Fruit fly (Drosophila melanogaster) whole organism, larva: ENCODE data around the gene CG3308.

Experiments used
- noc ChIP-seq: fragments of 200-800 bp; sonication (Bioruptor generic); optimal IDR thresholded peaks from 3 replicates; lab custom pipeline; 2019; ENCODE audit warnings: missing biosample characterization, mild to moderate bottlenecking, missing genetic modification characterization, moderate library complexity

The CG3308 gene

DNA sequence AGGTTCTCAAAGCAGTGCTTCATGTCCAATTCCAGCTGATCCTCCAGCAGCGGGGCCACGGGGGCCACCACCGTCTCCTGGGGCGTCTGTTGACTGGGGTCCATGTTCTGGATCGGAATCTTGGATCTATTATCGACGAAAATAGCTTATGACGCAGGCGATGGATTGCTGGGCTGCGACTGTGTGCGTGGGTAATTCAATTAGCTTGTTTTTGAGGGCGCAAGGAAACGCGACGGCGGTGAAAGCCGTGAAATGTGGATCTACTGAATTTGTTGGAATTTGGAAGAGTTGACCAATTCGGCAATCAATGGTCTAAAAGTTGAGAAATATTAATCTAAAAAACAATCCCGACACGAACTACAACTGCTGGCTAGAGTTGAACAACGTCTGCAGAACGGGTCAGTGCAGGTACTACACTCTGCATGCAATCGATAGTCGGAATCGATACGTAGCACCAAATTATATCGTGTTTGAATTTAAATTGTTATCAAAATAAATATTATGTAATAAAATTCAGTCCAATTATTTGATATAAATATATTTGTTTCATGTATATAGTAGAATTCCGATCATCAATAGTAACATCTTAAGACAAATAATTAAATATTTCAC is at the start of gene CG3308:
Gene CG3308, minus strand, starts transcription at position 391 of the 612 bp plus-strand sequence.
- TF ChIP-seq noc (tag; lab: Kevin White, UChicago), result peak; percentile 61

DNA sequence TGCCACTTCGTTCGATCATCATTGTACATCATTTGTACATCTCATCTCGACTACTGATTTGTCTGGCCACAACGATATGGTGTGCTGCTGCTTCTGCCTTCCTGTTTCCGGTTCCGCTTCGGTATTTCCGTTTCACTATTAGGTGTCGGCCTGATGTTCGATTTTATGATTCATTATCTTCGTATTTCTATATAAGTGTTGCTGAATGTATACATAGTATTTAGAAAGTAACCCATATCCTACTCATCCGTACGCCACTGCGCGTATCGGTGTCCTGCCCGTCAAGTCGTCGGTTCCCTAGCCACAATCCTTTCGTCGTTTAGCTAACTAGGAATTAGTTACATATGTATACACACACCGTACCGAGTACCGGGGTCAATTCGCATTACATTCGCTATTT is 45.5 kb upstream of the CG3308 start:
- no peak for TF ChIP-seq noc (tag; lab: Kevin White, UChicago)

DNA sequence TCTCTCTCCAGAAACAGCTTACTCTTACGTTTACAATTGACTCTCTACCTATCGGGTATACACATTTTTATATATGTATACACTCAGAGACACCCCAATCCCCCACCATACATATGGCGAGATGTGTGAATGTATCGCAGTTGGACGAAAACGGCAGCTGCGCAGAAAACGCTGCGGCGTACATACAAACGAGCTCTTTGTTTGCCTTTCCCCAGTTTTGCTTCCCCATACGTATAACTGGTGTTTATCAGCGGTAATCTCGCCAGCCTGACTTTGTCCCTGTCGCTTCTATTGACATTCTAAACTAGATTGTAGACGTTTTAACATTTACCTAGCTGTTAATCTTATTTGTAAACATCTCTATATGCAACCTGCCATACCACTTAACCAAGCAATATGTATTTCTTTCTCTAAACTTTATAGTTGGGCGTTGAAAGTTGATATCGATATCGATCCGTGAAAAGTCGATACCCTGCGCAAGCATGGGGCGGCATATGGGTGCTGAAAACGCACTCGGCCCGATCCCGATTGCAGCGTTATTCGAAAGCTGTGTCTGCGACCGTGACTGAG is 23.9 kb upstream of the CG3308 start:
- TF ChIP-seq noc (tag; lab: Kevin White, UChicago), result peak; percentile 7

DNA sequence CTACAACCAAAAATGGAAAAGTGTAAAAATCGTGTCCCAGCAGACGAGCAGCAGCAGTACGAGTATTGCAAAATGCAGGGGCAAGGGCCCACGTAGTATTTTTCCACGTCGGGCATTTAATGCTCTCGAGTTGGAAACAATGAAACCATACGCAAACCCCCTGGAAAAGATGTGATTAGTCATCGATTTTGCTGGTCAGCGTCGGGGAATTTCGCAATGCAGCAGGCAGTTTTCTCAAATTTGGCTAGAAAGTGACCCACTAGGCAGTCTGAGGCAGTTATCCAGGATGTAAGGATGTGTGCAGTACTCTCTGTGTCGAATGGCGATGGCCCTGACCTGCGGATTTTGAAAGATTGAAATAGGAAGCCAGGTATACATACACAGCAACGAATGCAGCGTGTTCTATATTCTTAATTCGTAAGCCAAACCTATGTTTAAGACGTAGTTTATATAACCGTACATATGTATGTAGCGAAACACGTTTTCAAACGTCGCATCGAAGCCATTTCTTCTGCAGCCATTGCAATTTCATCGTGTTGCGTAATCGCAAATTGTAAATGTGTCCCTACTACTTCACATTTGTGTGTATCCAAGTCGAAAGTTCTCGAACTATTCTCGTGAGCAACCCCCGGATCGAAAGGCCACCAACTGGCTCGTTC is 23.2 kb upstream of the CG3308 start:
- TF ChIP-seq noc (tag; lab: Kevin White, UChicago), result no peak

DNA sequence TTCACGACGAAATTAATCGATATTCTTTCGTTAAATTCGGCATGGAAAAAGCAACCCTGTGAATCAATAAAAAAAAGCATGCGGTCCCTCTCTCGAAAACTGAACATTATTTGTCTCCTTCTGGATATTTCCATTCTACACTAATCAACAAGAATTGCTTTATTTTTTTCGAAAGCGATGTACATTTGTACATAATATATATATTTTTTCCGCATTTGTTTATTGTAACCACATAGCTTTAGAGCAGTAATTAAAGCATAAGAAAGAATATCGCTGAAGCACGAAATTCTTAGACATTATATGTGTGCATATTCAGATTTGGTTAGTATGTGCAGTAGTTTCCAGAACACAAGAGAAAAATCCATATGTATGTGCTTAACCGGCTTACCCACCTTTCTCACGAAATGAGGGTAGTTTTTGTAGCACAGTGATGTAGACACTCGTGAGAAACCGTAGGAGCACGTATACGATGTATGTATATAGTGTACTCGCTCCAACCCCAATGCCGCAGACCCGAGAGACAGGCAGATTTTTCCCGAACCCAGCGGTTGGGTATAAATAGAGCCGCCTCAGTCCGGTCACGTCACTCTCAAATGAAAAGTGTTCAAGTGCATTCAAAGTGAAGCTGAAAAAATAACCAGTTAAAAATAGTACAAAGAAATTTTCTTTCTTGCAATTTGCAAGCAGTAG is 22.6 kb upstream of the CG3308 start:
- peak; percentile 94 for TF ChIP-seq noc (tag; lab: Kevin White, UChicago)

DNA sequence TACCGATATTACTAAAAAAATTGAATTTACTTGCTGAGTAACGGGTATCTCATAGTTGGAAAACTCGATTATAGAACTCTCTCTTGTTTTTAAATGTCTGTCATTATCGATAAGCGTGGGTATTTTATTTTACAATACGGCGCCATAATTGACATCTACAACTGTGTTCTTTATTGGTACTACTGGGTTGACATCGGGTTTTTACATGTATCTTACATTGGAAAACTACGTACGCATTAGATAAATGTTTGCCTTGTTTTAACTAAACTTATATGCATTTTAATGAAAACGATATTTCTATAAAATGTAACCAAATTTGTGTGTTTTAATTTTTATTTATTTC is 22.0 kb upstream of the CG3308 start:
- no peak for TF ChIP-seq noc (tag; lab: Kevin White, UChicago)

DNA sequence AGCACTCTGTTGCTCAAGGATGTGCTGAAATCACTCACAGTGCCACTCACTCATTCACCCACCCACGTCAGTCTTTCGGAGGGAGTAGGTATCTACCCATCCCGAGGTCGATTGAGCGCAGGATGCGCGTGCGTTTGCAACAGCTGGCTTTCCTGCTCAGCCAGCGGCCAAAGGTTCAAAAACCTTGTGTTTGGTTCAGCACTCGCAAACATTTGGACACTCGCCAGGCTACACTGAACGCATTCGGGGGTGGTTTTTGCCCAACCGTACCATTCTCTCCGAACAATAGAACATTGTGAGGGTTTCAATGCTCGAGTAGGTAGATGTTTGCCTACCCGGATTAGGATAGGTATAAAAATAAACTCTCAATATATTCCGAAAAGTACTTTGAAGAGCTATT is 21.4 kb upstream of the CG3308 start:
- no peak for TF ChIP-seq noc (tag; lab: Kevin White, UChicago)

DNA sequence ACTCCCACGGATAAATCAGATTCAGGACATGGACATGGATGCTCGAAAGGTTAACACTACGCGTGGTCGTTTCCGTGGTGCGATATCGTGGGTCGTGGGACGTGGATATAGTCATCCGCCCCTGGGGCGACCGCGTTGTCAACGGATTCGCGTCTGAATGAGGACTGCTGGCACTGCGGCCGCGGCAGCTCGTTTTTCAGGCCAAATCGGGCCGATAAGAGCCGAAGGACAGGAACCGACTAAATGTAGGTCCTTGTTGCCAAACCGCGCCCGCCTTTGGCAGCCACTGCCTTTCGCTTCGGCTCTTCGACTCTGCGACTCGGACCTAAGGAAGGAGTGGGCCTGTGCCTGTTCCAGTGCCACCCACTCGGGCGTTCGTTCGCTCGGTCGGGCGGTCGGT is 20.2 kb upstream of the CG3308 start, which contains the start of gene SIFaR:
Gene SIFaR, minus strand, starts transcription at position 166 of the 400 bp plus-strand sequence.
- no peak for TF ChIP-seq noc (tag; lab: Kevin White, UChicago)

DNA sequence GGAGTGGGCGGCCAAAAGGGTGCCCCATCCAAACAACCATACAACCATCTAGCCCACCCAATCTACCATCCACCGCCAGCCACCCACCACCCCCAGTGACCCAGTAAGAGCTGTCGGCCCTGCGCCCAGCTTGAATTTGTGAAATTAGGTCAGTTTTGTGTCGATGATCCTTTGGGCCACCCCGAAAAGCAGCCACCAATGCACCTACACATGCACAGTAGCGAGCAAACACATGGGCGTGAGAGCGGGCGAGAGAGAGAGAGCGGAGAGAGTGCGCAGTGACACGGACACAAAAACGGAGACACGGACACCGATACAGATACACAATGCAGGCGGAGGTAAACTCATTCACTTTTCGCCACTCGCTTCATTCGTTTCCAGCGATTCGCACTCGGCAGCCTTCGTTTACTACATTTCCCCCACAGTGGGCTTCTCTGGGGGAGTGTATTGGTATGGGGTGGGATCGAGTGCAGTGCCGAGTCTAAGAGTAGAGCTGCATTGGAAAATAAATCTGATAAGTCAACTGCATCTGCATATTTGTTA is 15.5 kb upstream of the CG3308 start:
- TF ChIP-seq noc (tag; lab: Kevin White, UChicago), result no peak

DNA sequence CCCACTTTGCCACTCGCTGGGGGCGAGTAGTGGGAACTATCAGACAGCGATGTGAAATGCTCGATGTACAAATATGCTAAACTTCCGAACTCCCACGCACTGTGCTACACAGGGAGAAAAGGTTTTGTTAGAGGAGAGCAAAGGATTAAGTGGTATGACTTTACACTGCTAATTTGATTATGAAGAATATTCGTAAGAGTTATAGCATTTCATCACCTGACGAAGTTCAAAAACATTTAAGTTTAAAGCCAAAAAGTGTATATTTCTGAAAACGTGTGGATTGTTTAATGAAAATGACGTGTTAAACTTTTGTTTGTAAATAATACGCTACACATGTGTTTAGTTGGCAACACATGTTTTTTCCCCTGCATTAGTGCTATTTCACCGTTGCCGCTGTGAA is 14.8 kb upstream of the CG3308 start:
- TF ChIP-seq noc (tag; lab: Kevin White, UChicago), result no peak

DNA sequence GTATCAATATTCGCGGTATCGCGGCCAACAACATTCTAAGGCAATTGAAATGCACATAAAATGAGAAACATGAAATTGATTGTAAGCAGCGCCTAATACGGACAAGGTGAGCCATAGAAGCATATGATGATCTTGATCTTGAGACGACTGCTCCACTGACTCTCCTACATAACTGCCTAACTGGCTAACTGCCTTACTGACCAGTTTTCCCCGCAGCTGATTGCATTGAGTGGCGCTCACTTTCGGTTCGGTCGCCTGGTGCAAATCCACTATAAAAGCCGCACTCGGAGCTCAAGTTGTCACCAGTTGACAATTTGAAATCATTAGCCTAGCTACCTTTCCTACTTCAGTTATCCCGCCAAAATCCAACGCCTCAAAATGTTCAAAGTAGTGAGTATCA is 9.3 kb upstream of the CG3308 start, which contains the start of gene CG17298:
Gene CG17298, plus strand, starts transcription at position 301 of the 400 bp plus-strand sequence.
- TF ChIP-seq noc (tag; lab: Kevin White, UChicago), result no peak

DNA sequence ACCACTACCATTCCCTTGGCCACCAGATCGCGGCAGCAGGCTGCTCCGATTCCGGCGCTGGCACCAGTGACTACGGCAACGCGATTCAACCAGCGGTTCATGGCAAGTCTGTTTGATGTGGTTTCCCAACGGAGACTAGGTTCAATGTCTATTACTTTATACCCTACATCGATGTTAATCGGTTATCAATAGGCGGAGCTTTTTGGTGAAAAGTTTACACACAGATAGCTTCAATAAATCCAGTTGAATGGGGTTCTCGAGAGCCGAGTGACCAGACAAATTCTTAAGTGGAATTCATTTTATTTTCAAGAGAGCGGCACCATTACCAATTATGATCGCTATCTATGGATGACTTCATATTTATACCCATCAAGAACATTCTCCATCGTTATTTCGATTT is 2.5 kb upstream of the CG3308 start, which contains the start of gene CG3301:
Gene CG3301, minus strand, starts transcription at position 139 of the 400 bp plus-strand sequence.
- TF ChIP-seq noc (tag; lab: Kevin White, UChicago), result no peak

DNA sequence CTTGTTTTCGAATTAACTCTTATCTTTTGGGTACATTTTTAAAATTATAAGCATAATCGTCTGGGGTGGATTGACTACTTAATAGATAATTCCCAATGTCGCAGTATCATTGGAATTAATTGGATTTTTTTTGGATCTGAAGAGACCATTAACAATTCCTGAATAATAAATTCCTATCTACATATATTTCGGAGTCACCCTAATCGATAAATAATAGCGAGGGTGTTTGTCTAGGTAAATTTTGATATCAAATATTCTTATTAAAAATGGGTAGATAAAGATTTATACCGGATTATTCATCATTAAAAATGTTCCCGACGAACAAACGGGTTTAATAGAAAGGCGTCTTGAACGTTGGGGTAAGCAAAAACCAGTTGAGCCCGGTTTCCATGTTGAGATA is 1.3 kb upstream of the CG3308 start:
- TF ChIP-seq noc (tag; lab: Kevin White, UChicago), result no peak

DNA sequence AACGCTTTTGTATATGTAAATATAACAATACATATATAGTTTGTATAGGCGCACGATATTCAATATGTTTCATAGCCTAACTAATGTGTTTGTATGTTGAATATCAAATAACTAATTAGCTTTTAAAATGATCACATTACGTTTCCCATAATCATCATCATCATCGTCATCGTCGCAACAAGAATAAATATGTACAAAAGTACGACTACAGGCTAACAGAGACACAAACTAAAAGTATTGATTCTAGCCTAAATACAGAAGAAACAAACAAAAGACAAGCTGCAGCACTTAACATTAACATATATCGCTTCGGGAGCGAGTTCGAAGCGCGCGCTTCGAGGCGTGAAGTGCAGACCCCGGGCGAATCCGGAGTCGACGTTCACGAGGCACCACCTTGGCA is 2.4 kb downstream of the CG3308 start:
- TF ChIP-seq noc (tag; lab: Kevin White, UChicago), result no peak

DNA sequence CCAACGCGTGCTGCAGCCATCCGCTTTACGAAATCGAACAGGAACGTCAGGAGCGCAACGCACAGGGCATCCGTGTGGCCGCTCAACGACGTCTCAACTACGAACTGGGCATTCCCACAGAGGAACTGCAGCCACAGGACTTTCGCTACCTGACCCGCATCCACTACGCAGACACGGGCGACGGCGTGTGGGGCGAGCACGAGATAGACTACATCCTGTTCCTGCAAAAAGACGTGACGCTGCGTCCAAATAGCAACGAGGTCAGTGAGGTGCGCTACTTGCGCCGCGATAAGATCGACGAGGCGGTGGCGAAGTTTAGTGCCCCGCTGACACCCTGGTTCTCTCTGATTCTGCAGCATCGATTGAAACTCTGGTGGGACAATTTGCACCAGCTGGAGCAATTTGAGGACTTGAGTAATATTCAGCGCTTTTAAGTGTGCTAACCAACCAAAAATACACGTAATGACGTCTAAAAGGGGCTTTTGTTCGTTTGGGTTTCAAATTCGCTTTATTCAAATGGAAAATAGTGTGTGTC is 2.9 kb downstream of the CG3308 start:
- no peak for TF ChIP-seq noc (tag; lab: Kevin White, UChicago)

DNA sequence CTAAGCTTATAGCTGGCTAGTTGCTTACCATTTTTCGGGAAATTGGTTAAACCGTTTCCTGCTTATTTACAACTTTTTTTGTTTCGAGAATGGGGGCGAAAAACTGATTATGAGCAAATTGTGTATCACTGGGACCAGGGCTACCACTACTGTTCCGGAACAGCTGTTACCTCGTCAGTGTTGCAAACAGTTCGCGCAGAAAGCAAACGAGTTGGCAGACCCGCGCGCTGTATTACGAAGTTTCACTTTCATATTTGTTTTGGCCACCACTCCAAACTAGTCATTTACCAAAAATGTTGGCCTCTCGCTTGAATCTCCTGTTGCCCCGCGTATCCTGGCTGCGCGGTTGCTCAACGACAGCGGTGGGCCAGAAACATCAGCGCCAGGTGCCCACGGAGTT is 3.7 kb downstream of the CG3308 start, which contains the start of the genes AP-2sigma and Idi:
Gene AP-2sigma, minus strand, starts transcription at position 153 of the 400 bp plus-strand sequence.
Gene Idi, plus strand, starts transcription at position 204 of the 400 bp plus-strand sequence.
- TF ChIP-seq noc (tag; lab: Kevin White, UChicago), result peak; percentile 26
